Worm (Caenorhabditis elegans) whole organism, L4 larva: ENCODE results near the gene T23F2.5.
A peak's percentile ranks its signal among the peaks of the same experiment; 100 is the strongest.

Experiments
- T20F7.1 ChIP-seq: fragments of 200-800 bp; sonication (Bioruptor generic); optimal IDR thresholded peaks from 2 replicates; lab custom pipeline; 2018; ENCODE audit warnings: mild to moderate bottlenecking, missing genetic modification characterization, missing compliant biosample characterization
- Y105C5A.15 ChIP-seq: fragments of 200-800 bp; sonication (Bioruptor generic); IDR thresholded peaks from 2 replicates; pipeline ENCODE4 v1.3.6; 2022; ENCODE audit warnings: missing genetic modification characterization, missing compliant biosample characterization
- Y5F2A.4 ChIP-seq: fragments of 200-800 bp; sonication (Bioruptor generic); optimal IDR thresholded peaks from 2 replicates; lab custom pipeline; 2018; ENCODE audit warnings: mild to moderate bottlenecking, missing genetic modification characterization, missing compliant biosample characterization
- ceh-28 ChIP-seq: fragments of 150-350 bp; optimal IDR thresholded peaks from 2 replicates; lab custom pipeline; 2014; ENCODE audit warnings: missing biosample characterization, missing genetic modification reagents, missing genetic modification characterization
- ceh-32 ChIP-seq: sonication (generic microtip); optimal IDR thresholded peaks from 2 replicates; lab custom pipeline; 2016; ENCODE audit warnings: mild to moderate bottlenecking, missing genetic modification characterization, missing compliant biosample characterization; ENCODE audit not compliant: poor library complexity
- ceh-82 ChIP-seq: sonication (generic microtip); optimal IDR thresholded peaks from 2 replicates; lab custom pipeline; 2017; ENCODE audit warnings: missing biosample characterization, missing genetic modification characterization
- daf-19 ChIP-seq: fragments of 200-800 bp; sonication (Bioruptor generic); conservative IDR thresholded peaks from 2 replicates; pipeline ENCODE4 v1.3.6; 2022; ENCODE audit warnings: missing genetic modification characterization, missing compliant biosample characterization
- daf-8 ChIP-seq: fragments of 200-800 bp; sonication (Bioruptor generic); IDR thresholded peaks from 2 replicates; pipeline ENCODE4 v1.3.6; 2022; ENCODE audit warnings: missing genetic modification characterization, missing compliant biosample characterization
- dmd-9 ChIP-seq: fragments of 200-800 bp; sonication (Bioruptor generic); IDR thresholded peaks from 2 replicates; pipeline ENCODE4 v1.3.6; 2022; ENCODE audit warnings: missing genetic modification reagents, missing genetic modification characterization, missing compliant biosample characterization
- dpl-1 ChIP-seq: fragments of 150-350 bp; optimal IDR thresholded peaks from 2 replicates; lab custom pipeline; 2014; ENCODE audit warnings: missing biosample characterization, missing genetic modification reagents, missing genetic modification characterization
- egl-27 ChIP-seq: sonication (generic microtip); optimal IDR thresholded peaks from 3 replicates; lab custom pipeline; 2017; ENCODE audit warnings: missing biosample characterization, missing genetic modification reagents, missing genetic modification characterization
- fos-1 ChIP-seq: fragments of 150-350 bp; optimal IDR thresholded peaks from 2 replicates; lab custom pipeline; 2014; ENCODE audit warnings: missing biosample characterization, missing genetic modification characterization
- hif-1 ChIP-seq, 2 experiments: sonication (generic microtip); optimal IDR thresholded peaks; 2 replicates each; lab custom pipeline; 2016 to 2017; ENCODE audit warnings: missing compliant biosample characterization in 2 of 2, missing genetic modification characterization in 2 of 2, missing genetic modification reagents in 2 of 2, missing genotype in 2 of 2, mild to moderate bottlenecking in 1 of 2
- hlh-30 ChIP-seq: sonication (generic microtip); optimal IDR thresholded peaks from 2 replicates; lab custom pipeline; 2017; ENCODE audit warnings: antibody characterized with exemption, mild to moderate bottlenecking, missing genetic modification characterization, missing compliant biosample characterization; ENCODE audit not compliant: insufficient read depth
- jun-1 ChIP-seq: fragments of 150-350 bp; optimal IDR thresholded peaks from 2 replicates; lab custom pipeline; 2014; ENCODE audit warnings: missing biosample characterization, missing genetic modification reagents, missing genetic modification characterization
- lim-7 ChIP-seq: fragments of 200-800 bp; sonication (Bioruptor generic); IDR thresholded peaks from 2 replicates; pipeline ENCODE4 v1.3.6; 2022; ENCODE audit warnings: missing genetic modification characterization, missing compliant biosample characterization
- lin-15B ChIP-seq: fragments of 150-350 bp; sonication (generic microtip); optimal IDR thresholded peaks from 3 replicates; lab custom pipeline; 2014; ENCODE audit warnings: missing biosample characterization, missing genetic modification characterization
- lin-29 ChIP-seq: fragments of 200-800 bp; sonication (Bioruptor generic); IDR thresholded peaks from 2 replicates; pipeline ENCODE4 v1.3.6; 2022; ENCODE audit warnings: missing genetic modification reagents, missing genetic modification characterization, missing compliant biosample characterization
- madf-5 ChIP-seq, 2 experiments: fragments of 200-800 bp; sonication (Bioruptor generic); IDR thresholded peaks; 2 replicates each; pipeline ENCODE4 v1.3.6; 2022; ENCODE audit warnings: missing compliant biosample characterization in 2 of 2, missing genetic modification characterization in 2 of 2
- mep-1 ChIP-seq: fragments of 150-350 bp; sonication (generic microtip); optimal IDR thresholded peaks from 3 replicates; lab custom pipeline; 2014; ENCODE audit warnings: missing biosample characterization, missing genetic modification characterization
- nhr-11 ChIP-seq: fragments of 150-350 bp; optimal IDR thresholded peaks from 2 replicates; lab custom pipeline; 2014; ENCODE audit warnings: missing biosample characterization, missing genetic modification characterization
- nhr-111 ChIP-seq: fragments of 200-800 bp; sonication (Bioruptor generic); optimal IDR thresholded peaks from 2 replicates; lab custom pipeline; 2018; ENCODE audit warnings: mild to moderate bottlenecking, missing genetic modification characterization, missing compliant biosample characterization
- nhr-25 ChIP-seq: sonication (generic microtip); optimal IDR thresholded peaks from 2 replicates; lab custom pipeline; 2017; ENCODE audit warnings: missing genetic modification characterization, mild to moderate bottlenecking, missing compliant biosample characterization, antibody characterized with exemption, moderate library complexity, borderline replicate concordance; ENCODE audit not compliant: insufficient read depth
- nhr-41 ChIP-seq: fragments of 200-800 bp; sonication (Bioruptor generic); IDR thresholded peaks from 2 replicates; pipeline ENCODE4 v1.3.6; 2022; ENCODE audit warnings: missing genetic modification reagents, missing genetic modification characterization, missing compliant biosample characterization
- nhr-42 ChIP-seq: fragments of 200-800 bp; sonication (Bioruptor generic); IDR thresholded peaks from 2 replicates; pipeline ENCODE4 v1.3.6; 2022; ENCODE audit warnings: missing genetic modification characterization, missing compliant biosample characterization
- pha-4 ChIP-seq, 2 experiments: fragments of 150-350 bp in 1 of 2; fragments of 200-800 bp in 1 of 2; sonication (Bioruptor generic) in 1 of 2; IDR thresholded peaks in 1 of 2; optimal IDR thresholded peaks in 1 of 2; 2 replicates each; pipeline versions ENCODE4 v1.3.6 to Lab custom; 2014 to 2022; ENCODE audit warnings: missing genetic modification characterization in 2 of 2, missing genetic modification reagents in 2 of 2, missing biosample characterization in 1 of 2, missing compliant biosample characterization in 1 of 2
- rbr-2 ChIP-seq: sonication (generic microtip); optimal IDR thresholded peaks from 2 replicates; lab custom pipeline; 2016; ENCODE audit warnings: missing genotype, missing genetic modification characterization, missing compliant biosample characterization
- unc-130 ChIP-seq: sonication (generic microtip); optimal IDR thresholded peaks from 2 replicates; lab custom pipeline; 2016; ENCODE audit warnings: missing genetic modification reagents, missing genetic modification characterization, missing compliant biosample characterization
- unc-62 ChIP-seq, 3 experiments: fragments of 150-350 bp in 1 of 3; sonication (generic microtip); optimal IDR thresholded peaks in 2 of 3; peaks in 1 of 3; 1 replicate in 1 of 3; 2 replicates in 2 of 3; lab custom pipeline; 2014 to 2017; ENCODE audit warnings: missing biosample characterization in 3 of 3, missing genetic modification characterization in 3 of 3, missing genetic modification reagents in 3 of 3, missing genotype in 1 of 3
- zag-1 ChIP-seq: fragments of 150-350 bp; optimal IDR thresholded peaks from 2 replicates; lab custom pipeline; 2014; ENCODE audit warnings: missing biosample characterization, missing genetic modification characterization
- zfp-2 ChIP-seq: sonication (generic microtip); optimal IDR thresholded peaks from 2 replicates; lab custom pipeline; 2016; ENCODE audit warnings: mild to moderate bottlenecking, missing genetic modification characterization, missing compliant biosample characterization
- zip-11 ChIP-seq: fragments of 200-800 bp; sonication (Bioruptor generic); IDR thresholded peaks from 2 replicates; pipeline ENCODE4 v1.3.6; 2022; ENCODE audit warnings: missing genetic modification characterization, missing compliant biosample characterization
- ztf-11 ChIP-seq: fragments of 150-350 bp; optimal IDR thresholded peaks from 2 replicates; lab custom pipeline; 2014; ENCODE audit warnings: missing biosample characterization, missing genetic modification characterization

T23F2.5 gene

ce11 chrX:5467308-5467707 lies 49.7 kb downstream of the T23F2.5 start (continued):
- no peak for TF ChIP-seq hif-1 (tag; optimal IDR thresholded peaks at IDR 0.05; lab: Kevin White, UChicago)
- no peak for TF ChIP-seq pha-4 (GFP tag; IDR thresholded peaks at IDR 0.05; lab: Robert Waterston, UW)
- TF ChIP-seq pha-4 (tag; optimal IDR thresholded peaks at IDR 0.05; lab: Kevin White, UChicago): no peak
- TF ChIP-seq rbr-2 (tag; lab: Kevin White, UChicago): no peak
- no peak for TF ChIP-seq fos-1 (tag; lab: Kevin White, UChicago)
- TF ChIP-seq nhr-42: no peak
- no peak for TF ChIP-seq egl-27
- TF ChIP-seq nhr-25 (tag; lab: Kevin White, UChicago): no peak
- TF ChIP-seq hlh-30 (tag; lab: Kevin White, UChicago): peak; percentile 77
- no peak for TF ChIP-seq jun-1 (tag; lab: Kevin White, UChicago)
- no peak for TF ChIP-seq ceh-32
- no peak for TF ChIP-seq dpl-1 (GFP tag; lab: Kevin White, UChicago)
- TF ChIP-seq lim-7 (GFP tag; lab: Robert Waterston, UW): no peak
- TF ChIP-seq daf-8 (GFP tag; lab: Robert Waterston, UW): no peak
- no peak for TF ChIP-seq lin-15B (tag; lab: Kevin White, UChicago)
- TF ChIP-seq mep-1 (tag; lab: Kevin White, UChicago): peak; percentile 10
- no peak for TF ChIP-seq ceh-28 (tag; lab: Kevin White, UChicago)
- no peak for TF ChIP-seq zfp-2 (tag; lab: Kevin White, UChicago)
- TF ChIP-seq unc-130: no peak
- TF ChIP-seq T20F7.1 (GFP tag; lab: Kevin White, UChicago): no peak
- no peak for TF ChIP-seq nhr-41
- TF ChIP-seq lin-29 (GFP tag; lab: Robert Waterston, UW): no peak
- TF ChIP-seq Y105C5A.15 (GFP tag; lab: Robert Waterston, UW): no peak
- TF ChIP-seq zip-11 (GFP tag; lab: Robert Waterston, UW): no peak
- TF ChIP-seq ztf-11 (tag; lab: Kevin White, UChicago): no peak
- no peak for TF ChIP-seq daf-19 (GFP tag; lab: Robert Waterston, UW)
- TF ChIP-seq madf-5 (GFP tag; IDR thresholded peaks at IDR 0.05; lab: Robert Waterston, UW): no peak
- TF ChIP-seq nhr-11: no peak
- TF ChIP-seq dmd-9 (GFP tag; lab: Robert Waterston, UW): no peak
- no peak for TF ChIP-seq Y5F2A.4
- TF ChIP-seq nhr-111: no peak
- no peak for TF ChIP-seq ceh-82 (tag; lab: Kevin White, UChicago)
- TF ChIP-seq unc-62 (GFP tag; optimal IDR thresholded peaks at IDR 0.05 in 1 of 2; lab: Kevin White, UChicago): peak in 1 of 2 experiments; percentile 4
- no peak for TF ChIP-seq unc-62 (tag; optimal IDR thresholded peaks at IDR 0.05; lab: Kevin White, UChicago)
- no peak for TF ChIP-seq zag-1 (tag; lab: Kevin White, UChicago)
